Fruit fly (Drosophila melanogaster): ENCODE measurements around the gene CG44004.

CG44004 gene

DNA sequence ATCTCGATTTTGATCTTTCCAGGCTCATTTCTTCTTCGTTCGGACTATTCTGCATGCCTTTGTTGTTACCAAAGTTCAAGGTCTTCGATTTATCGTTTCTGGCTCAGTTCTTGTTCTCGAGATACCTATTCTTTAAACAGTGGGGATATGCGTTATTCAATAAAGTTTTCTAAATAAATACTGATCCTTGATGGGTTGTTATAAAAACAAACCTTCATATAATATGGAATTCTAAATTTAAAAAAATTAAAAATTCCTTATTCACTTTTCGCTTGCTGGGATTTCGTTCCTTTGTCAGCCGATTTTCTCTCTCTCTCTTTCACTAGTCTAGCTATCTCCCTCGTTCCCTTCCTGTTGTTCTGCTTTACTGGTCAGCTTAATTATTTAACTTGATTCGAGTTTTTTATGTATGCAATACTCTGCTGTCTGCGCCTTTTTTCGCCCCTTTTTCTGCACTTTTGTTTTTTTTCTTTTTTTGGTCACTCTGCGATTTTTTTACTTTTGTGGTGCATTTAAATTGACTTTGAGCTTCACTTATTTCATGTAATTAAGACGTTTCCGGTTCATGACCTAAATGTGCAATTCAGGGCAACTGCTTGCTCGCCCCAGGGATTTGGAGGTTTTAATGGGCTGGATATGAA, 35.4 kb downstream of the CG44004 start:
- peak; percentile 68 for TF ChIP-seq CG8159 (tag; optimal IDR thresholded peaks at IDR 0.05)
- no peak for TF ChIP-seq CG4496 (GFP tag; IDR thresholded peaks at IDR 0.05)
- peak; percentile 74 for TF ChIP-seq EcR (GFP tag; optimal IDR thresholded peaks at IDR 0.05)
- TF ChIP-seq CG17806 (tag; optimal IDR thresholded peaks at IDR 0.05) = peak; percentile 67
- peak; percentile 34 for TF ChIP-seq D1 (tag; optimal IDR thresholded peaks at IDR 0.05)
- TF ChIP-seq CG13204 (GFP tag; optimal IDR thresholded peaks at IDR 0.05) = peak; percentile 28
- TF ChIP-seq Pif1A (GFP tag; optimal IDR thresholded peaks at IDR 0.05) = no peak
- peak; percentile 37 for TF ChIP-seq CG34367 (tag; optimal IDR thresholded peaks at IDR 0.05)
- peak; percentile 50 for TF ChIP-seq CG9948 (tag; optimal IDR thresholded peaks at IDR 0.05)
- no peak for TF ChIP-seq fd96Ca (GFP tag; IDR thresholded peaks at IDR 0.05)
- peak; percentile 50 for TF ChIP-seq gl (tag; optimal IDR thresholded peaks at IDR 0.05)
- peak; percentile 63 for TF ChIP-seq CG15710 (tag; optimal IDR thresholded peaks at IDR 0.05)
- no peak; the same call in 1 of the 2 replicates for TF ChIP-seq CG12605 (GFP tag; IDR thresholded peaks at IDR 0.05)
- no peak for TF ChIP-seq CG32121 (GFP tag; IDR thresholded peaks at IDR 0.05)
- TF ChIP-seq Snoo (tag; optimal IDR thresholded peaks at IDR 0.05) = no peak
- TF ChIP-seq Pif1B (GFP tag; optimal IDR thresholded peaks at IDR 0.05) = no peak

- TF ChIP-seq Ets98B (GFP tag; IDR thresholded peaks at IDR 0.05) = no peak
- peak; percentile 69 for TF ChIP-seq CG14655 (GFP tag; optimal IDR thresholded peaks at IDR 0.05)
- TF ChIP-seq CG15710 (tag; optimal IDR thresholded peaks at IDR 0.05) = peak; percentile 93
- peak; percentile 86 for TF ChIP-seq D1 (tag; optimal IDR thresholded peaks at IDR 0.05)
- no peak for TF ChIP-seq CG32121 (GFP tag; IDR thresholded peaks at IDR 0.05)
- no peak for TF ChIP-seq rn (GFP tag; IDR thresholded peaks at IDR 0.05)
- TF ChIP-seq fd96Ca (GFP tag; IDR thresholded peaks at IDR 0.05) = no peak
- TF ChIP-seq CG8301 (tag; optimal IDR thresholded peaks at IDR 0.05) = peak; percentile 43
- TF ChIP-seq CG4496 (GFP tag; IDR thresholded peaks at IDR 0.05) = no peak
- TF ChIP-seq CG10348 (GFP tag; IDR thresholded peaks at IDR 0.05) = no peak
- no peak for TF ChIP-seq CG12605 (GFP tag; IDR thresholded peaks at IDR 0.05)
- TF ChIP-seq EcR (GFP tag; optimal IDR thresholded peaks at IDR 0.05) = peak; percentile 99
- TF ChIP-seq CG13204 (GFP tag; optimal IDR thresholded peaks at IDR 0.05) = peak; percentile 45
- peak; percentile 76 for TF ChIP-seq Pif1A (GFP tag; optimal IDR thresholded peaks at IDR 0.05)
- TF ChIP-seq CG34367 (tag; optimal IDR thresholded peaks at IDR 0.05) = peak; percentile 88
- peak; percentile 67 for TF ChIP-seq gl (tag; optimal IDR thresholded peaks at IDR 0.05)
- peak; percentile 94 for TF ChIP-seq CG9948 (tag; optimal IDR thresholded peaks at IDR 0.05)
- TF ChIP-seq CG8159 (tag; optimal IDR thresholded peaks at IDR 0.05) = peak; percentile 93
- peak; percentile 93 for TF ChIP-seq CG17806 (tag; optimal IDR thresholded peaks at IDR 0.05)
- peak; percentile 68 for TF ChIP-seq Pif1B (GFP tag; optimal IDR thresholded peaks at IDR 0.05)
- peak; percentile 87 for TF ChIP-seq Snoo (tag; optimal IDR thresholded peaks at IDR 0.05)
Measured at dm6 chr3L:18037459-18038092, 36.1 kb downstream of the CG44004 start.

dm6 chr3L:18036995-18037394, 36.7 kb downstream of the CG44004 start:
- peak; percentile 97 for TF ChIP-seq EcR (GFP tag; optimal IDR thresholded peaks at IDR 0.05)
- TF ChIP-seq gl (tag; optimal IDR thresholded peaks at IDR 0.05) = no peak
- TF ChIP-seq fd96Ca (GFP tag; IDR thresholded peaks at IDR 0.05) = no peak
- TF ChIP-seq CG14655 (GFP tag; optimal IDR thresholded peaks at IDR 0.05) = no peak
- TF ChIP-seq CG15710 (tag; optimal IDR thresholded peaks at IDR 0.05) = no peak
- no peak for TF ChIP-seq Snoo (tag; optimal IDR thresholded peaks at IDR 0.05)
- TF ChIP-seq CG10348 (GFP tag; IDR thresholded peaks at IDR 0.05) = no peak

- no peak for TF ChIP-seq CG34367 (tag; optimal IDR thresholded peaks at IDR 0.05)
- TF ChIP-seq D1 (tag; optimal IDR thresholded peaks at IDR 0.05) = no peak
- no peak for TF ChIP-seq CG10348 (GFP tag; IDR thresholded peaks at IDR 0.05)
- TF ChIP-seq CG14655 (GFP tag; optimal IDR thresholded peaks at IDR 0.05) = no peak
- no peak for TF ChIP-seq fd96Ca (GFP tag; IDR thresholded peaks at IDR 0.05)
- TF ChIP-seq CG8301 (tag; optimal IDR thresholded peaks at IDR 0.05) = no peak
- no peak for TF ChIP-seq rn (GFP tag; IDR thresholded peaks at IDR 0.05)
- no peak for TF ChIP-seq Ets98B (GFP tag; IDR thresholded peaks at IDR 0.05)
- no peak for TF ChIP-seq CG12605 (GFP tag; IDR thresholded peaks at IDR 0.05)
- no peak for TF ChIP-seq CG32121 (GFP tag; IDR thresholded peaks at IDR 0.05)
- TF ChIP-seq CG15710 (tag; optimal IDR thresholded peaks at IDR 0.05) = no peak
- TF ChIP-seq CG9948 (tag; optimal IDR thresholded peaks at IDR 0.05) = no peak
- no peak for TF ChIP-seq CG8159 (tag; optimal IDR thresholded peaks at IDR 0.05)
- no peak for TF ChIP-seq Pif1B (GFP tag; optimal IDR thresholded peaks at IDR 0.05)
- TF ChIP-seq EcR (GFP tag; optimal IDR thresholded peaks at IDR 0.05) = no peak
- no peak for TF ChIP-seq CG4496 (GFP tag; IDR thresholded peaks at IDR 0.05)
- no peak for TF ChIP-seq Pif1A (GFP tag; optimal IDR thresholded peaks at IDR 0.05)
Measured at dm6 chr3L:18034498-18034897, 39.2 kb downstream of the CG44004 start.

DNA sequence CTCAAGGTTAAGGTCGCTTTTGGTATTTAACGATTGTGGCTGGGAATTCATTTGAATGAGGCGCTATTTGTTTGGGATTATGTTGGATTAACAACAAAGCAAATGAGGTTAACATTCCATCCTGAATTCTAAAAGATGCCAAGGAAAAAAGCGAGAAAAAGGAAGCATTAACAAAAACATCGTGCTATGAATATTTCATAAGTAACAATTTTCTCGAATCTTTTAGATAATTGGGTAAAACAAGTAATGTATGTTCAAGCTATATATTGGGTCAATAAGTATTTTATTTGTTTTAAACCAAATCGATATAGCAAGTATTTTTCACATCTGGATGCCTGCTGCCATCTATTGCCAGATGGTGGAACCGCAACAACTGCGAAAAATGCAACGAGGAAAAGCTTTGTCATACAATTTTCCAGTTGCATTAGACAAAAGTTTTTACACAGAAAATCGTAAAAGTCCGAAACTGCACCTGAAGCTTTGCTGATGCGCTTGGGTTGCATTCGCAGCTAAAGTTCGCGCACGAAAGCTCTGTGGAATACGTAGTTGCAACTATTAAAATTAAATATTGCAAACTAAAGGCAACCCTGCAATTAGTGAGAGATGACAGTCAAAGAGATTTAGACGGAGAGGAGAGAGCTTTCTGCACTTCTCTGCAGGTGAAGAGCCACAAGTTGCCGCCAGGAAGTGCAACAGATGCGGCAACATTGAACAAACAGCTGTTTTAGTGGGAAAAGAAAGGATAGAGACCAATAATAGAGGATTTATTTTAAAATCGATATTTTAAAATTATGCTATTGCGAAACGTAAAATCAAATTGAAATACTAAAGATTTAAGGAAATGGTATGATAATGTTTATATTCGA, 41.0 kb downstream of the CG44004 start:
- no peak for TF ChIP-seq Snoo (tag; optimal IDR thresholded peaks at IDR 0.05)
- no peak for TF ChIP-seq CG8159 (tag; optimal IDR thresholded peaks at IDR 0.05)
- no peak for TF ChIP-seq CG9948 (tag; optimal IDR thresholded peaks at IDR 0.05)
- no peak for TF ChIP-seq EcR (GFP tag; optimal IDR thresholded peaks at IDR 0.05)
- peak; percentile 96 for TF ChIP-seq CG12605 (GFP tag; IDR thresholded peaks at IDR 0.05)
- no peak for TF ChIP-seq CG34367 (tag; optimal IDR thresholded peaks at IDR 0.05)
- TF ChIP-seq Ets98B (GFP tag; IDR thresholded peaks at IDR 0.05) = 0 out of 2 replicates have a peak, but pooled peaks have one; percentile 25
- no peak for TF ChIP-seq Pif1B (GFP tag; optimal IDR thresholded peaks at IDR 0.05)
- TF ChIP-seq CG10348 (GFP tag; IDR thresholded peaks at IDR 0.05) = no peak
- TF ChIP-seq CG4496 (GFP tag; IDR thresholded peaks at IDR 0.05) = peak; percentile 49; the same call in 1 of the 3 replicates
- no peak for TF ChIP-seq CG13204 (GFP tag; optimal IDR thresholded peaks at IDR 0.05)

Data from whole organism, pupa.